Fruit fly (Drosophila melanogaster) whole organism, embryonic: Measurements from ENCODE around the gene CG14720.

Experiments
- CG10543 ChIP-seq: fragments of 200-800 bp; sonication (Bioruptor generic); optimal IDR thresholded peaks from 3 replicates; lab custom pipeline; 2017; ENCODE audit warnings: missing biosample characterization, mild to moderate bottlenecking, missing genetic modification characterization, moderate library complexity
- CG12104 ChIP-seq: fragments of 200-800 bp; sonication (Bioruptor generic); optimal IDR thresholded peaks from 3 replicates; lab custom pipeline; 2016; ENCODE audit warnings: missing biosample characterization, missing genetic modification characterization
- CG31365 ChIP-seq: fragments of 200-800 bp; sonication (Bioruptor generic); optimal IDR thresholded peaks from 2 replicates; lab custom pipeline; 2018; ENCODE audit warnings: missing biosample characterization, mild to moderate bottlenecking, missing genetic modification characterization
- CG7271 ChIP-seq: fragments of 200-800 bp; sonication (Bioruptor generic); optimal IDR thresholded peaks from 2 replicates; lab custom pipeline; 2018; ENCODE audit warnings: missing biosample characterization, mild to moderate bottlenecking, missing genetic modification characterization, moderate library complexity
- Meics ChIP-seq: fragments of 200-800 bp; sonication (Bioruptor generic); optimal IDR thresholded peaks from 2 replicates; lab custom pipeline; 2017; ENCODE audit warnings: missing biosample characterization, mild to moderate bottlenecking, missing genetic modification characterization
- prd ChIP-seq, 3 experiments: fragments of >200 bp in 2 of 3; fragments of 200-800 bp in 1 of 3; sonication (Bioruptor generic) in 1 of 3; optimal IDR thresholded peaks in 2 of 3; IDR thresholded peaks in 1 of 3; 2 replicates in 2 of 3; 3 replicates in 1 of 3; pipeline versions ENCODE4 v1.3.6 to Lab custom; 2017 to 2022; ENCODE audit warnings: missing biosample characterization in 1 of 3, missing genetic modification characterization in 1 of 3
- psq ChIP-seq: fragments of 200-800 bp; sonication (Bioruptor generic); optimal IDR thresholded peaks from 2 replicates; lab custom pipeline; 2017; ENCODE audit warnings: missing biosample characterization, missing genetic modification characterization
- pzg ChIP-seq: fragments of 200-800 bp; sonication (Bioruptor generic); optimal IDR thresholded peaks from 3 replicates; lab custom pipeline; 2018; ENCODE audit warnings: missing biosample characterization, mild to moderate bottlenecking, missing genetic modification characterization, moderate library complexity

dm6 chr3R:11760669-11761387, 49.4 kb downstream of the CG14720 start:
- TF ChIP-seq prd (optimal IDR thresholded peaks at IDR 0.05; lab: Kevin White, UChicago) (no peak), prd (GFP tag; IDR thresholded peaks at IDR 0.05; lab: Robert Waterston, UW) (no peak), CG10543 (peak; percentile 100), CG31365 (tag; lab: Kevin White, UChicago) (peak; percentile 96), psq (GFP tag; lab: Kevin White, UChicago) (peak; percentile 98), pzg (GFP tag; lab: Kevin White, UChicago) (peak; percentile 62), CG7271 (tag; lab: Kevin White, UChicago) (peak; percentile 99), Meics (peak; percentile 100), CG12104 (GFP tag; lab: Kevin White, UChicago) (peak; percentile 100)
